Fruit fly (Drosophila melanogaster) whole organism, prepupa: ENCODE data around the gene CG11398.
A peak's percentile ranks its signal among the peaks of the same experiment; 100 is the strongest.

Experiments
- CG10669 ChIP-seq: fragments of 200-800 bp; sonication (Bioruptor generic); optimal IDR thresholded peaks from 3 replicates; lab custom pipeline; 2018; ENCODE audit warnings: missing biosample characterization, mild to moderate bottlenecking, missing genetic modification characterization, moderate library complexity
- CG11902 ChIP-seq: fragments of 200-800 bp; sonication (Bioruptor generic); optimal IDR thresholded peaks from 3 replicates; lab custom pipeline; 2016; ENCODE audit warnings: missing biosample characterization, missing genetic modification characterization
- CG15336 ChIP-seq: fragments of 200-800 bp; sonication (Bioruptor generic); IDR thresholded peaks from 2 replicates; pipeline ENCODE4 v1.3.6; 2022; ENCODE audit warnings: missing biosample characterization, missing genetic modification characterization
- CG3032 ChIP-seq: fragments of 200-800 bp; optimal IDR thresholded peaks from 2 replicates; lab custom pipeline; 2019; ENCODE audit warnings: missing biosample characterization, mild to moderate bottlenecking, missing genetic modification characterization, moderate library complexity
- CG32006 ChIP-seq: fragments of 200-800 bp; sonication (Bioruptor generic); optimal IDR thresholded peaks from 3 replicates; lab custom pipeline; 2017; ENCODE audit warnings: missing biosample characterization, mild to moderate bottlenecking, missing genetic modification characterization
- CG4318 ChIP-seq: fragments of 200-800 bp; sonication (Bioruptor generic); optimal IDR thresholded peaks from 3 replicates; lab custom pipeline; 2017; ENCODE audit warnings: missing biosample characterization, mild to moderate bottlenecking, missing genetic modification characterization
- CG6276 ChIP-seq: fragments of 200-800 bp; sonication (Bioruptor generic); optimal IDR thresholded peaks from 2 replicates; lab custom pipeline; 2017; ENCODE audit warnings: missing biosample characterization, mild to moderate bottlenecking, missing genetic modification characterization
- CG6792 ChIP-seq: fragments of 200-800 bp; sonication (Bioruptor generic); optimal IDR thresholded peaks from 3 replicates; lab custom pipeline; 2016; ENCODE audit warnings: missing biosample characterization, missing genetic modification characterization
- CG6854 ChIP-seq: fragments of 200-800 bp; sonication (Bioruptor generic); optimal IDR thresholded peaks from 2 replicates; lab custom pipeline; 2017; ENCODE audit warnings: missing biosample characterization, mild to moderate bottlenecking, missing genetic modification characterization
- CG7368 ChIP-seq: fragments of 200-800 bp; sonication (Bioruptor generic); optimal IDR thresholded peaks from 3 replicates; lab custom pipeline; 2016; ENCODE audit warnings: missing biosample characterization, missing genetic modification characterization
- CG8119 ChIP-seq: fragments of 200-800 bp; sonication (Bioruptor generic); IDR thresholded peaks from 3 replicates; pipeline ENCODE4 v1.3.6; 2022; ENCODE audit warnings: missing biosample characterization, missing genetic modification characterization
- CG8319 ChIP-seq: fragments of 200-800 bp; sonication (Bioruptor generic); optimal IDR thresholded peaks from 3 replicates; lab custom pipeline; 2016; ENCODE audit warnings: missing biosample characterization, missing genetic modification characterization
- Eip78C ChIP-seq: fragments of 200-800 bp; sonication (Bioruptor generic); peaks from one replicate; lab custom pipeline; 2016; ENCODE audit warnings: missing biosample characterization, missing genetic modification characterization
- Ets21C ChIP-seq: fragments of 200-800 bp; sonication (Bioruptor generic); optimal IDR thresholded peaks from 3 replicates; lab custom pipeline; 2016; ENCODE audit warnings: missing biosample characterization, missing genetic modification characterization
- Ets96B ChIP-seq: fragments of 200-800 bp; optimal IDR thresholded peaks from 2 replicates; lab custom pipeline; 2019; ENCODE audit warnings: missing biosample characterization, mild to moderate bottlenecking, missing genetic modification characterization, moderate library complexity
- Hr4 ChIP-seq: fragments of 200-800 bp; sonication (Bioruptor generic); optimal IDR thresholded peaks from 3 replicates; lab custom pipeline; 2016; ENCODE audit warnings: missing biosample characterization, missing genetic modification characterization
- OdsH ChIP-seq: fragments of 200-800 bp; sonication (Bioruptor generic); optimal IDR thresholded peaks from 3 replicates; lab custom pipeline; 2016; ENCODE audit warnings: missing biosample characterization, missing genetic modification characterization
- Smox ChIP-seq: fragments of 200-800 bp; sonication (Bioruptor generic); optimal IDR thresholded peaks from 3 replicates; lab custom pipeline; 2016; ENCODE audit warnings: missing biosample characterization, missing genetic modification characterization
- Sox102F ChIP-seq: fragments of 200-800 bp; sonication (Bioruptor generic); optimal IDR thresholded peaks from 2 replicates; lab custom pipeline; 2016; ENCODE audit warnings: missing biosample characterization, mild to moderate bottlenecking, missing genetic modification characterization
- Sox14 ChIP-seq: fragments of 200-800 bp; sonication (Bioruptor generic); optimal IDR thresholded peaks from 3 replicates; lab custom pipeline; 2016; ENCODE audit warnings: missing biosample characterization, missing genetic modification characterization
- Sox15 ChIP-seq: fragments of 200-800 bp; sonication (Bioruptor generic); optimal IDR thresholded peaks from 3 replicates; lab custom pipeline; 2016; ENCODE audit warnings: missing biosample characterization, missing genetic modification characterization
- eg ChIP-seq: fragments of 200-800 bp; sonication (Bioruptor generic); IDR thresholded peaks from 3 replicates; pipeline ENCODE4 v1.3.6; 2022; ENCODE audit warnings: missing biosample characterization, missing genetic modification characterization
- fkh ChIP-seq: fragments of 200-800 bp; sonication (Bioruptor generic); optimal IDR thresholded peaks from 3 replicates; lab custom pipeline; 2017; ENCODE audit warnings: missing biosample characterization, mild to moderate bottlenecking, missing genetic modification characterization, moderate library complexity
- net ChIP-seq: fragments of 200-800 bp; sonication (Bioruptor generic); optimal IDR thresholded peaks from 3 replicates; lab custom pipeline; 2016; ENCODE audit warnings: missing biosample characterization, missing genetic modification characterization
- spab ChIP-seq: fragments of 200-800 bp; sonication (Bioruptor generic); optimal IDR thresholded peaks from 2 replicates; lab custom pipeline; 2017; ENCODE audit warnings: missing biosample characterization, mild to moderate bottlenecking, missing genetic modification characterization, missing genetic modification reagents
- ss ChIP-seq, 2 experiments: fragments of 200-800 bp; sonication (Bioruptor generic); optimal IDR thresholded peaks; 2 replicates in 1 of 2; 3 replicates in 1 of 2; lab custom pipeline; 2017 to 2018; ENCODE audit warnings: mild to moderate bottlenecking in 2 of 2, missing biosample characterization in 2 of 2, missing genetic modification characterization in 2 of 2, moderate library complexity in 1 of 2
- svp ChIP-seq: fragments of 200-800 bp; sonication (Bioruptor generic); peaks from one replicate; lab custom pipeline; 2016; ENCODE audit warnings: missing biosample characterization, missing genetic modification characterization
- topi ChIP-seq: fragments of 200-800 bp; sonication (Bioruptor generic); optimal IDR thresholded peaks from 3 replicates; lab custom pipeline; 2016; ENCODE audit warnings: missing biosample characterization, missing genetic modification characterization
- vri ChIP-seq: fragments of 200-800 bp; sonication (Bioruptor generic); optimal IDR thresholded peaks from 3 replicates; lab custom pipeline; 2016; ENCODE audit warnings: missing biosample characterization, mild to moderate bottlenecking, missing genetic modification characterization

CG11398 gene

dm6 chrX:1183742-1184141, 31.2 kb downstream of the CG11398 start:
- peak; percentile 16 for TF ChIP-seq svp (GFP tag; lab: Kevin White, UChicago)
- no peak for TF ChIP-seq Ets21C (GFP tag; lab: Kevin White, UChicago)
- TF ChIP-seq CG11902 (GFP tag; lab: Kevin White, UChicago), result no peak
- no peak for TF ChIP-seq CG6854 (GFP tag; lab: Kevin White, UChicago)
- TF ChIP-seq, all 60 proteins: peak for 1

- TF ChIP-seq Eip78C (GFP tag; lab: Kevin White, UChicago) (peak; percentile 11), svp (GFP tag; lab: Kevin White, UChicago) (no peak), ss (GFP tag; optimal IDR thresholded peaks at IDR 0.05; lab: Kevin White, UChicago) (no peak), net (no peak)
- TF ChIP-seq, all 60 proteins: peak for 1
Observed at dm6 chrX:1181320-1181719, 33.6 kb downstream of the CG11398 start, which contains the start of gene CG14627. TSS of gene CG14627 (plus strand) at chrX:1181620.

dm6 chrX:1180865-1181264, 34.1 kb downstream of the CG11398 start:
- TF ChIP-seq Sox102F (GFP tag; lab: Kevin White, UChicago) (no peak), topi (GFP tag; lab: Kevin White, UChicago) (no peak), Smox (GFP tag; lab: Kevin White, UChicago) (no peak), Sox14 (no peak), CG8119 (GFP tag; lab: Robert Waterston, UW) (peak; percentile 59; the same call in 2 of the 3 replicates), CG32006 (GFP tag; lab: Kevin White, UChicago) (peak; percentile 44), Hr4 (GFP tag; lab: Kevin White, UChicago) (peak; percentile 56), CG6276 (peak; percentile 18), eg (GFP tag; lab: Robert Waterston, UW) (0 out of 3 replicates have a peak, but pooled peaks have one; percentile 13), CG4318 (GFP tag; lab: Kevin White, UChicago) (peak; percentile 22), CG10669 (GFP tag; lab: Kevin White, UChicago) (no peak), OdsH (GFP tag; lab: Kevin White, UChicago) (no peak), CG15336 (peak; percentile 46; the same call in 1 of the 2 replicates)

- no peak for TF ChIP-seq CG6792 (GFP tag; lab: Kevin White, UChicago)
- peak; percentile 18 for TF ChIP-seq svp (GFP tag; lab: Kevin White, UChicago)
- no peak for TF ChIP-seq spab
Observed at dm6 chrX:1179865-1180264, 35.1 kb downstream of the CG11398 start, which contains the start of gene CG11379. TSS of gene CG11379 (plus strand) at chrX:1180165.

- TF ChIP-seq svp (GFP tag; lab: Kevin White, UChicago) (peak; percentile 4), CG8319 (GFP tag; lab: Kevin White, UChicago) (no peak)
Observed at dm6 chrX:1175993-1176392, 39.0 kb downstream of the CG11398 start, which contains the start of gene CG11384. TSS of gene CG11384 (minus strand) at chrX:1176035.

dm6 chrX:1173564-1173963, 41.4 kb downstream of the CG11398 start:
- TF ChIP-seq fkh (GFP tag; lab: Kevin White, UChicago) (no peak), Smox (GFP tag; lab: Kevin White, UChicago) (no peak), CG7368 (GFP tag; lab: Kevin White, UChicago) (no peak), Sox15 (GFP tag; lab: Kevin White, UChicago) (no peak)

dm6 chrX:1172756-1173422, 42.1 kb downstream of the CG11398 start:
- TF ChIP-seq fkh (GFP tag; lab: Kevin White, UChicago) (peak; percentile 19), Eip78C (GFP tag; lab: Kevin White, UChicago) (peak; percentile 36), vri (GFP tag; lab: Kevin White, UChicago) (peak; percentile 58), Ets96B (tag; lab: Kevin White, UChicago) (no peak), CG3032 (tag; lab: Kevin White, UChicago) (no peak), svp (GFP tag; lab: Kevin White, UChicago) (peak; percentile 44)
